Worm (Caenorhabditis elegans) whole organism, mixed stage, embryonic: ENCODE measurements around the gene T24C4.2.

ENCODE experiments used
- M03D4.4 ChIP-seq: sonication (generic microtip); optimal IDR thresholded peaks from 2 replicates; lab custom pipeline; 2017; ENCODE audit warnings: mild to moderate bottlenecking, missing genetic modification characterization, missing compliant biosample characterization
- bed-3 ChIP-seq: fragments of 200-800 bp; sonication (Bioruptor generic); optimal IDR thresholded peaks from 3 replicates; lab custom pipeline; 2018; ENCODE audit warnings: mild to moderate bottlenecking, missing genetic modification characterization, moderate library complexity, missing compliant biosample characterization
- blmp-1 ChIP-seq: fragments of 150-350 bp; optimal IDR thresholded peaks from 2 replicates; lab custom pipeline; 2014; ENCODE audit warnings: missing biosample characterization, missing genetic modification characterization
- ceh-39 ChIP-seq: fragments of 150-350 bp; optimal IDR thresholded peaks from 2 replicates; lab custom pipeline; 2014; ENCODE audit warnings: missing biosample characterization, missing genetic modification characterization
- ceh-43 ChIP-seq: fragments of 200-800 bp; sonication (Bioruptor generic); optimal IDR thresholded peaks from 2 replicates; lab custom pipeline; 2018; ENCODE audit warnings: mild to moderate bottlenecking, missing genetic modification characterization, moderate library complexity, missing compliant biosample characterization
- ceh-83 ChIP-seq: fragments of 200-800 bp; sonication (Bioruptor generic); optimal IDR thresholded peaks from 2 replicates; lab custom pipeline; 2018; ENCODE audit warnings: mild to moderate bottlenecking, missing genetic modification characterization, missing compliant biosample characterization
- ces-1 ChIP-seq: fragments of 150-350 bp; optimal IDR thresholded peaks from 2 replicates; lab custom pipeline; 2014; ENCODE audit warnings: missing biosample characterization, missing genetic modification reagents, missing genetic modification characterization
- cnd-1 ChIP-seq: fragments of 200-800 bp; sonication (Bioruptor generic); optimal IDR thresholded peaks from 2 replicates; lab custom pipeline; 2018; ENCODE audit warnings: mild to moderate bottlenecking, missing genetic modification characterization, missing compliant biosample characterization
- elt-1 ChIP-seq: sonication (generic microtip); optimal IDR thresholded peaks from 2 replicates; lab custom pipeline; 2017; ENCODE audit warnings: missing genetic modification characterization, mild to moderate bottlenecking, missing compliant biosample characterization, antibody characterized with exemption, moderate library complexity, borderline replicate concordance; ENCODE audit not compliant: insufficient read depth
- elt-3 ChIP-seq: fragments of 150-350 bp; optimal IDR thresholded peaks from 2 replicates; lab custom pipeline; 2014; ENCODE audit warnings: missing biosample characterization, missing genetic modification characterization
- flh-1 ChIP-seq: fragments of 200-800 bp; sonication (Bioruptor generic); optimal IDR thresholded peaks from 2 replicates; lab custom pipeline; 2018; ENCODE audit warnings: mild to moderate bottlenecking, missing genetic modification characterization, moderate library complexity, missing compliant biosample characterization
- ham-2 ChIP-seq: fragments of 200-800 bp; sonication (Bioruptor generic); optimal IDR thresholded peaks from 2 replicates; lab custom pipeline; 2018; ENCODE audit warnings: mild to moderate bottlenecking, missing genetic modification characterization, missing compliant biosample characterization
- hlh-1 ChIP-seq: fragments of 150-350 bp; optimal IDR thresholded peaks from 2 replicates; lab custom pipeline; 2014; ENCODE audit warnings: missing biosample characterization, missing genetic modification reagents, missing genetic modification characterization
- lin-13 ChIP-seq: fragments of 150-350 bp; optimal IDR thresholded peaks from 2 replicates; lab custom pipeline; 2014; ENCODE audit warnings: missing biosample characterization, missing genetic modification characterization
- lin-32 ChIP-seq: fragments of 200-800 bp; sonication (Bioruptor generic); optimal IDR thresholded peaks from 2 replicates; lab custom pipeline; 2018; ENCODE audit warnings: mild to moderate bottlenecking, missing genetic modification characterization, missing compliant biosample characterization
- lsy-2 ChIP-seq: fragments of 150-350 bp; optimal IDR thresholded peaks from 2 replicates; lab custom pipeline; 2014; ENCODE audit warnings: missing biosample characterization, missing genetic modification characterization
- mab-5 ChIP-seq: fragments of 150-350 bp; optimal IDR thresholded peaks from 2 replicates; lab custom pipeline; 2014; ENCODE audit warnings: missing biosample characterization, missing genetic modification characterization
- mep-1 ChIP-seq: fragments of 150-350 bp; optimal IDR thresholded peaks from 2 replicates; lab custom pipeline; 2017; ENCODE audit warnings: missing biosample characterization, missing genetic modification reagents, missing genetic modification characterization, inconsistent platforms
- mls-2 ChIP-seq: sonication (generic microtip); optimal IDR thresholded peaks from 2 replicates; lab custom pipeline; 2016; ENCODE audit warnings: mild to moderate bottlenecking, missing genetic modification characterization, moderate library complexity, missing compliant biosample characterization
- nhr-12 ChIP-seq: fragments of 150-350 bp; optimal IDR thresholded peaks from 2 replicates; lab custom pipeline; 2014; ENCODE audit warnings: missing biosample characterization, missing genetic modification characterization
- nhr-2 ChIP-seq: fragments of 150-350 bp; optimal IDR thresholded peaks from 2 replicates; lab custom pipeline; 2014; ENCODE audit warnings: missing biosample characterization, missing genetic modification characterization
- nhr-237 ChIP-seq: fragments of 150-350 bp; optimal IDR thresholded peaks from 2 replicates; lab custom pipeline; 2014; ENCODE audit warnings: missing biosample characterization, missing genetic modification characterization
- nhr-28 ChIP-seq: fragments of 150-350 bp; optimal IDR thresholded peaks from 2 replicates; lab custom pipeline; 2014; ENCODE audit warnings: missing biosample characterization, missing genetic modification characterization
- nhr-76 ChIP-seq: sonication (generic microtip); optimal IDR thresholded peaks from 2 replicates; lab custom pipeline; 2017; ENCODE audit warnings: missing biosample characterization, missing genetic modification characterization
- pha-4 ChIP-seq: fragments of 150-350 bp; optimal IDR thresholded peaks from 2 replicates; lab custom pipeline; 2018; ENCODE audit warnings: missing biosample characterization, missing genetic modification reagents, missing genetic modification characterization
- sem-2 ChIP-seq: fragments of 200-800 bp; sonication (Bioruptor generic); optimal IDR thresholded peaks from 2 replicates; lab custom pipeline; 2018; ENCODE audit warnings: mild to moderate bottlenecking, missing genetic modification characterization, missing compliant biosample characterization
- snpc-4 ChIP-seq: fragments of 150-350 bp; optimal IDR thresholded peaks from 2 replicates; lab custom pipeline; 2014; ENCODE audit warnings: missing biosample characterization, missing genetic modification characterization
- sptf-1 ChIP-seq: sonication (generic microtip); optimal IDR thresholded peaks from 2 replicates; lab custom pipeline; 2017; ENCODE audit warnings: mild to moderate bottlenecking, missing genetic modification characterization, moderate library complexity, missing compliant biosample characterization
- tbx-8 ChIP-seq: fragments of 200-800 bp; sonication (Bioruptor generic); optimal IDR thresholded peaks from 2 replicates; lab custom pipeline; 2018; ENCODE audit warnings: mild to moderate bottlenecking, missing genetic modification characterization, moderate library complexity, missing compliant biosample characterization
- unc-120 ChIP-seq: sonication (generic microtip); optimal IDR thresholded peaks from 2 replicates; lab custom pipeline; 2017; ENCODE audit warnings: missing genetic modification characterization, missing compliant biosample characterization; ENCODE audit not compliant: poor library complexity, severe bottlenecking
- unc-39 ChIP-seq: fragments of 150-350 bp; optimal IDR thresholded peaks from 2 replicates; lab custom pipeline; 2014; ENCODE audit warnings: missing biosample characterization, missing genetic modification characterization
- unc-62 ChIP-seq: fragments of 150-350 bp; optimal IDR thresholded peaks from 2 replicates; lab custom pipeline; 2014; ENCODE audit warnings: missing biosample characterization, missing genetic modification reagents, missing genetic modification characterization
- zip-8 ChIP-seq: fragments of 150-350 bp; optimal IDR thresholded peaks from 2 replicates; lab custom pipeline; 2014; ENCODE audit warnings: missing biosample characterization, missing genetic modification characterization
- ztf-11 ChIP-seq: fragments of 150-350 bp; optimal IDR thresholded peaks from 2 replicates; lab custom pipeline; 2014; ENCODE audit warnings: missing biosample characterization, missing genetic modification characterization

Gene T24C4.2

ce11 chrIII:869869-870268 lies at the start of gene T24C4.2:
Gene T24C4.2, minus strand, starts transcription at chrIII:869969.
- TF ChIP-seq tbx-8 (no peak), nhr-2 (no peak), sem-2 (GFP tag; lab: Kevin White, UChicago) (no peak), bed-3 (GFP tag; lab: Kevin White, UChicago) (no peak), ceh-39 (tag; lab: Kevin White, UChicago) (peak; percentile 47), ceh-83 (GFP tag; lab: Kevin White, UChicago) (no peak), M03D4.4 (tag; lab: Kevin White, UChicago) (no peak), ces-1 (GFP tag; lab: Kevin White, UChicago) (no peak), lin-32 (peak; percentile 22), mls-2 (tag; lab: Kevin White, UChicago) (no peak), nhr-12 (tag; lab: Kevin White, UChicago) (no peak), ceh-43 (no peak), flh-1 (GFP tag; lab: Kevin White, UChicago) (no peak), elt-3 (tag; lab: Kevin White, UChicago) (no peak), hlh-1 (no peak), cnd-1 (tag; lab: Kevin White, UChicago) (peak; percentile 20), unc-62 (GFP tag; lab: Kevin White, UChicago) (no peak), pha-4 (tag; lab: Kevin White, UChicago) (no peak), snpc-4 (tag; lab: Kevin White, UChicago) (no peak), zip-8 (tag; lab: Kevin White, UChicago) (peak; percentile 42), sptf-1 (tag; lab: Kevin White, UChicago) (no peak)

DNA sequence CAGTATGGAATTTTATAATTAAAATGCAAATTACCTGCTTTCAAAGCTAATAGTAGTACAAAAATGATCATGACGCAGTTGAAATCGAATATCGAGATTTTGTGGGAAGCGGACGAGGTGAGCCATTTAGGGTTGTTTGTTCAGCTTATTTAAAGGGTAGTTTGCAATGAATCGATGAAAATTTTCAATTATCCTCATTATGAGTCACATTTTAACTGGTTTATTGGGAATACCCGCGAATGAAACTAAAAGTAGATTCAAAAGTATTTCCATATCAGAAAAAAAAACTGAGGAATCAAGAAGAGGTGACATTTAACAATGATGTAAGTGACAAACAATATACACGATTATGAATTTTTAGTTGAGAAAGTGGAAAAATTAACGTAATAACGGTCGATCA lies 49.6 kb upstream of the T24C4.2 start, which contains the start of gene F23H11.7:
F23H11.7 (minus strand) TSS at position 101 of the 400 bp plus-strand sequence.
- TF ChIP-seq elt-1 = no peak
- no peak for TF ChIP-seq ceh-83 (GFP tag; lab: Kevin White, UChicago)
- TF ChIP-seq zip-8 (tag; lab: Kevin White, UChicago) = no peak
- TF ChIP-seq mep-1 (tag; lab: Kevin White, UChicago) = no peak

- TF ChIP-seq mls-2 (tag; lab: Kevin White, UChicago) (no peak), nhr-76 (tag; lab: Kevin White, UChicago) (no peak), ceh-39 (tag; lab: Kevin White, UChicago) (no peak), M03D4.4 (tag; lab: Kevin White, UChicago) (no peak), unc-120 (no peak), bed-3 (GFP tag; lab: Kevin White, UChicago) (no peak), nhr-28 (tag; lab: Kevin White, UChicago) (no peak), elt-1 (no peak), cnd-1 (tag; lab: Kevin White, UChicago) (no peak), ztf-11 (no peak), nhr-237 (no peak), unc-39 (no peak), tbx-8 (no peak), elt-3 (tag; lab: Kevin White, UChicago) (no peak), sptf-1 (tag; lab: Kevin White, UChicago) (no peak), lsy-2 (no peak), flh-1 (GFP tag; lab: Kevin White, UChicago) (no peak), ham-2 (GFP tag; lab: Kevin White, UChicago) (no peak), nhr-12 (tag; lab: Kevin White, UChicago) (no peak)
Observed at ce11 chrIII:916897-917296, 47.1 kb upstream of the T24C4.2 start, which contains the start of gene idpp-13. Gene idpp-13, minus strand, starts transcription at chrIII:916997.

DNA sequence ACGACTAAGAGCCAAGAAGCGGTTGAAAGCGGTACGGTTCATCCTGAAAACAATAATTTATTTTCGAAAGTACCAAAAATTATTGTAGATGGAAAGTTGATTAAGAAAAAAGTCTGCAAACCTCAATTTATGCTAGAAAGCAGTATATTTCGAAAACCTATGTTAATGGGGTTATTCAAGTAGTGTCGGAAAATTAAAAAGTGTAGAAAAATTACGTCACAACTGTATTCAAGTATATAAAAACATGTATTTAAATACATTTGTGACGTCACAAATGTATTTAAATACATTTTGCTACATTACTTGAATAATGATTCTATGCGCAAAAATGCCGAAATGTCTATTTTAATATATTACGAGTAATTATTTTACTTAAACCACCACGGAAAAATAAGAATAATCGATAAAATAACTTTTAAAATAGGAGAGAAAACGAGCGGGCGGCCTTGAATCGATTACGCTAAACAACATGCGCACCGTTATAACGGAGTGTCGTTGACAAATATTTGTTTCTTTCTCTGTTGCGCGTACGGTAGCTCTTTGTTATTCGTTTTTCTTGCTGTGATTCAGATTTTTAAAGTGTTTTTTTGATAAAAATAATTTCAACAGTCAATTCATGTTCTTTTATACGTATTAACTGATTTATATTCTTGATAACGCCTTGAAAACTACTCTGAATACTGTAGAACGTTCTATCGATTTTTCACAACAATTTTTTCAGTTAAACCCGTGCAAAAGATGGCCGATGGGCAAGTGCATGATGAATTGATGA lies 41.0 kb upstream of the T24C4.2 start, which contains the start of the genes F23H11.5 and bra-2:
F23H11.5 (minus strand) TSS at position 51 of the 772 bp plus-strand sequence.
bra-2 (plus strand) TSS at position 722 of the 772 bp plus-strand sequence.
- TF ChIP-seq nhr-28 (tag; lab: Kevin White, UChicago) (no peak), elt-1 (peak; percentile 26), lin-32 (no peak), tbx-8 (no peak), bed-3 (GFP tag; lab: Kevin White, UChicago) (no peak), sem-2 (GFP tag; lab: Kevin White, UChicago) (no peak), mab-5 (tag; lab: Kevin White, UChicago) (no peak), lsy-2 (peak; percentile 80), snpc-4 (tag; lab: Kevin White, UChicago) (no peak), nhr-12 (tag; lab: Kevin White, UChicago) (no peak), elt-3 (tag; lab: Kevin White, UChicago) (no peak), ceh-43 (no peak), ceh-39 (tag; lab: Kevin White, UChicago) (peak; percentile 6), unc-62 (GFP tag; lab: Kevin White, UChicago) (no peak), nhr-76 (tag; lab: Kevin White, UChicago) (no peak), lin-13 (tag; lab: Kevin White, UChicago) (no peak), mls-2 (tag; lab: Kevin White, UChicago) (no peak), zip-8 (tag; lab: Kevin White, UChicago) (peak; percentile 92), mep-1 (tag; lab: Kevin White, UChicago) (no peak), blmp-1 (no peak), ces-1 (GFP tag; lab: Kevin White, UChicago) (peak; percentile 28), ceh-83 (GFP tag; lab: Kevin White, UChicago) (no peak), pha-4 (tag; lab: Kevin White, UChicago) (peak; percentile 22)
